Fruit fly (Drosophila melanogaster) whole organism, larva: ENCODE data around the gene barr.

Source experiments
- noc ChIP-seq: fragments of 200-800 bp; sonication (Bioruptor generic); optimal IDR thresholded peaks from 3 replicates; lab custom pipeline; 2019; ENCODE audit warnings: missing biosample characterization, mild to moderate bottlenecking, missing genetic modification characterization, moderate library complexity

The barr gene

DNA sequence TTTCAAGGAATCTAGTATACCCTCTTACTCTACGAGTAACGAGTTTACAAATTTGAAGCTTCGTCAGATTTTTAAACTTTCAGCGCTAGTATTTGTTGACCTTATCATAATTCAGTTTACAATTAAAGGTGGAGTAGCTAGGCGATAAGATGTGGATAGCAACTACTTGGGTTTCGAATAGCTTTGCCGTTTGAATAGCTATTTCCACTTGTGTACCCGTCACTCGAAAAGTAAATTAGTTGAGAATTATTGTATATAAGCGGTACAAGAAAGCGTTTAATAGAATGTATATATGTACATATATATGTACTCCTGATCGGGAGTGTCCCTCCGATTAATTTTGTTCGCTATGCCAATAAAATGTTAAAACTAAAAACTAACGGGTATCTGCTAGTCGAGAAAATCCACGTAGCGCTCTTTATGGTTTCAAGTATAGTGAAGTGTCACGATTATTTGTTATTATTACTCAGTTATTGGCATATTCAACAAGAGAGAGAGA, 34.8 kb downstream of the barr start:
- TF ChIP-seq noc (tag; lab: Kevin White, UChicago), result peak; percentile 20

DNA sequence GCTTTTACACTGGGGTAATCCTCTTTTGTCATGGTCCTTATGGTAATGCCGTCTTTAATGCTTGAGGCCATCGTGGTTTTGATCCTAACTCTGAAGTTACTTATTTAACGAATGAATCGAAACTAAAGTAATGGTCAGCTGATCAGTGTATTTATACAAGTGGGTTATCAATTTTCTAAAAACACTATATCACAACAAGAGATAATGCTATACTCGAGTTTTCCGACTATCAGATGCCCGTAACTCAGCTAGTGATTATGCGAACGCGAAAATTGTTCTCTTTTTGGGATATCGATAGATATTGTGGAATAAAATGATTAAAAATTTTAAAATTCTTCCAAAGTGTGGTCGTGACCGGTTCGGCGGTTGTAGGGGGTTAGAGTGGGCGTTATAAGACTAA, 35.5 kb downstream of the barr start, which contains the start of gene AANATL3:
AANATL3 (minus strand) TSS at position 101 of the 400 bp plus-strand sequence.
- no peak for TF ChIP-seq noc (tag; lab: Kevin White, UChicago)

DNA sequence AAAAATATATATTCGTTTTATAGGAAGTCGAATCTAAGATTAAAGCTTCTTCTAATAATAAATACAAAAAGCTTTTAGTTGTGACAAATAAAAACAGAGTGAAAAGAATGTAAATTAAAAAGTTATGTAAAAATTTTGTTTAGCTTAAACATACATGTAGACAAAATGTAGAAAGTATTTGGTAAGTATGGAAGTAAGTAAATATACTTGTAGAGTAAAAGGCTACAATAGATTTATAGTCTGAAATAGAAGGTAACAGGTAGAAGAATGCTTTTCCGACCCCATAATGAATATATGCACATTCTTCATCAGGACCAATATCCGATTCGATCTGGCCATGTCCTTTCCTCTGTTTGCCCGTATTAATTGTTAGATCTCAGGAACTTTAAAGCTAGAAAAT, 36.8 kb downstream of the barr start:
- no peak for TF ChIP-seq noc (tag; lab: Kevin White, UChicago)

DNA sequence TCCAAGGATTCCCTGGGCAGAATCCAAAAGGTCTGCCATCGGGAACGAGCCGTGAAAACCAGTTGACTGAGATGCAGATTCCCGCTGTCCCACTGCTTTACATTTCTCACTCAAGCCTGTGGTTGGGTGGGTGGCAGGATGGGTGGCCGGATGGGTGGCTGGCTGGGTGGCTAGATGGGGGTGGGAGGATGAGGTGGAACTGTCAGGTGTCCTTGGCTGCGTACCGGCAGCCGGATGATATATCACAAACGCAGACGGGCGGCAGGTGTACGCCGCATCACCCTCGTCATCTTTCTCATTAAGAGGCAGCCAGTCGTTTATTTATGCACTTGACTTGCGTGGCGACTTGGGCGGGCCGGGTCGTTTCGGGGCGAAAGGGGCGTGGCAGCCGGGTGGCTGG, 41.1 kb downstream of the barr start:
- no peak for TF ChIP-seq noc (tag; lab: Kevin White, UChicago)

DNA sequence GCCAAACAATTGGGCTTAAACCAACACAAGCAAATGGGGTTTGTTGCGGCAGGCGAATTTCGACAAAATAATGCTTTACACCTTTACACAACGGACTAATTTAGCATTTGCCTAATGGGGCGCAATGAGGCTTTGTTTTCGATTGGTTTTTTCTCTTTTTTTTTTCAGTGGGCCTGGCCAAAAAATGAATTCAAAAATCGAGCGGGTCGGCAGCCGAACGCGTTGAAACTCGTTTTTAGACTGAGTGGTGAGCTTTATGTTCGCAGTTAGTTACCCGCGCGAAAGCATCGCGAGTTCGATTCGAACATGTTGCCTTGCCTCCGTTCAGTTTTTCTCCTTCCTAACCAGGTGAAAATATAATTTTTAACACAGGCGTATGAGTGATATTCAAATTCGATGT, 44.1 kb downstream of the barr start, which contains the start of gene CG43861:
CG43861 (minus strand) TSS at position 228 of the 400 bp plus-strand sequence.
- no peak for TF ChIP-seq noc (tag; lab: Kevin White, UChicago)

DNA sequence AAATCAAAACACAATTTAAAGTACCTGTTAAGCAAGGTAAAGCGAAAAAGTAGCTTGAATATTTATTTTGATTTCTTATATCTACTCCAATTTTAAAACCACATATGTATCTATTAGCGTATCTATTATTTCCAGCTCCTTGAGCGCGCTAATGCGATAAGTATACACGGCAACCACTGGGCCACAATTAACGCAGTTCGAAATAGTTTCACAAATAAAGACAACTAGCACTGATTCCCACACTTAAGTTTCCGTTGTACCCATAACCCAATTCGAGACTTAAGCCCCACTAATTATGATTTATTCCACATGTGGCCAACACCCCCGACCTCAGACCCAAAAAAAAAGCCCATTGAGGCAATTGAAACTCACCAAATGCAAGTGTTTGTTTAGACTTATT, 44.7 kb downstream of the barr start:
- no peak for TF ChIP-seq noc (tag; lab: Kevin White, UChicago)
